Worm (Caenorhabditis elegans): Measurements from ENCODE around the gene srt-50.

DNA sequence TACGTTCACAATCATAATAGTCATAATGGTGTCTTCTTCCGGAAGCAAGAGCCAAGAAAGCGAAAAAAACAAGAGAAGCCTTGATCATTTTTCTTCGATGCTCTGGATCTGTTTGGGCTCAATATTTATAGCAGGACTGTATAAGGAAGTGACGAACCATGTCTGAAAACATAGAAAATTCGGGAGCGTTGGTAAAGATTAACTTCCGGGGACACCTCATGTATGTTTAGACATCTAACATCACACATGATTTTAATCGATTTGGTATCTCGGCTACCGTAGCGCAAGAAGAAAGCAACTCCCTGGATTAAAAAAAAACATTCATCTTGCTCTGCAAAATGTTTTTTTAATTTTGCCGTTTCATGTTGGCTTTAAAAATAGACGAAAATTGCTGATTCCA is 51.5 kb downstream of the srt-50 start, which contains the start of gene clec-190:
- TF ChIP-seq nhr-237 (tag; optimal IDR thresholded peaks at IDR 0.05) (no peak), tbx-2 (tag; optimal IDR thresholded peaks at IDR 0.05) (no peak), nhr-43 (tag; optimal IDR thresholded peaks at IDR 0.05; ENCODE audit: poor library complexity, severe bottlenecking) (no peak), nhr-11 (tag; optimal IDR thresholded peaks at IDR 0.05) (no peak), sea-2 (GFP tag; optimal IDR thresholded peaks at IDR 0.05) (no peak)

All from whole organism, L3 larva.